Worm (Caenorhabditis elegans) whole organism, young adult: ENCODE results near the gene prp-18.

ENCODE experiments used
- ZK185.1 ChIP-seq: sonication (generic microtip); optimal IDR thresholded peaks from 2 replicates; lab custom pipeline; 2016; ENCODE audit warnings: mild to moderate bottlenecking, missing genetic modification characterization, missing compliant biosample characterization; ENCODE audit not compliant: poor library complexity, severe bottlenecking
- ama-1 ChIP-seq, 3 experiments: fragments of 150-350 bp in 1 of 3; sonication (generic microtip) in 2 of 3; optimal IDR thresholded peaks; 2 replicates each; lab custom pipeline; 2014 to 2018; ENCODE audit warnings: missing biosample characterization in 2 of 3, missing genetic modification characterization in 2 of 3, missing genetic modification reagents in 2 of 3
- lag-1 ChIP-seq: fragments of 200-800 bp; sonication (Bioruptor generic); IDR thresholded peaks from 2 replicates; pipeline ENCODE4 v1.3.6; 2022; ENCODE audit warnings: missing genetic modification reagents, missing genetic modification characterization, missing compliant biosample characterization
- nhr-80 ChIP-seq: sonication (generic microtip); optimal IDR thresholded peaks from 2 replicates; lab custom pipeline; 2016; ENCODE audit warnings: missing genetic modification characterization, missing compliant biosample characterization
- nhr-90 ChIP-seq: sonication (generic microtip); optimal IDR thresholded peaks from 2 replicates; lab custom pipeline; 2016; ENCODE audit warnings: missing genotype, mild to moderate bottlenecking, missing genetic modification characterization, missing compliant biosample characterization
- snpc-1.1 ChIP-seq: sonication (generic microtip); optimal IDR thresholded peaks from 2 replicates; lab custom pipeline; 2017; ENCODE audit warnings: missing genetic modification characterization, mild to moderate bottlenecking, missing compliant biosample characterization, antibody characterized with exemption, moderate library complexity, missing genotype, missing genetic modification reagents; ENCODE audit not compliant: insufficient read depth
- snpc-4 ChIP-seq, 5 experiments: fragments of 150-350 bp in 1 of 5; sonication (generic microtip) in 4 of 5; optimal IDR thresholded peaks; 2 replicates each; lab custom pipeline; 2014 to 2018; ENCODE audit warnings: missing genetic modification characterization in 5 of 5, missing biosample characterization in 3 of 5, antibody characterized with exemption in 2 of 5, mild to moderate bottlenecking in 2 of 5, missing compliant biosample characterization in 2 of 5, missing genotype in 2 of 5, moderate library complexity in 2 of 5, missing genetic modification reagents in 1 of 5
- unc-62 ChIP-seq: fragments of 150-350 bp; optimal IDR thresholded peaks from 2 replicates; lab custom pipeline; 2014; ENCODE audit warnings: missing biosample characterization, missing genetic modification reagents, missing genetic modification characterization
- ztf-22 ChIP-seq: fragments of 200-800 bp; sonication (Bioruptor generic); optimal IDR thresholded peaks from 2 replicates; lab custom pipeline; 2018; ENCODE audit warnings: mild to moderate bottlenecking, missing genetic modification characterization, moderate library complexity, missing compliant biosample characterization
- ztf-28 ChIP-seq: fragments of 200-800 bp; sonication (Bioruptor generic); IDR thresholded peaks from 2 replicates; pipeline ENCODE4 v1.3.6; 2022; ENCODE audit warnings: missing genetic modification reagents, missing genetic modification characterization, missing compliant biosample characterization

ce11 chrIV:9842071-9842470, 42.1 kb downstream of the prp-18 start, which contains the start of gene K07F5.17:
- TF ChIP-seq ZK185.1 (tag; lab: Kevin White, UChicago) = no peak
- no peak for TF ChIP-seq nhr-80 (tag; lab: Kevin White, UChicago)
- no peak for TF ChIP-seq nhr-90 (tag; lab: Kevin White, UChicago)
- no peak for TF ChIP-seq snpc-4 (GFP tag; optimal IDR thresholded peaks at IDR 0.05; lab: Kevin White, UChicago)
- no peak for TF ChIP-seq snpc-4 (tag; optimal IDR thresholded peaks at IDR 0.05; lab: Kevin White, UChicago)
- TF ChIP-seq unc-62 (GFP tag; lab: Kevin White, UChicago) = no peak
- no peak for TF ChIP-seq ama-1 (optimal IDR thresholded peaks at IDR 0.05; lab: Kevin White, UChicago)
- no peak for TF ChIP-seq ama-1 (GFP tag; optimal IDR thresholded peaks at IDR 0.05; lab: Kevin White, UChicago)
- no peak for TF ChIP-seq ztf-28
- no peak for TF ChIP-seq ztf-22 (GFP tag; lab: Kevin White, UChicago)
- no peak for TF ChIP-seq lag-1 (GFP tag; lab: Robert Waterston, UW)
- TF ChIP-seq snpc-1.1 = no peak
